Worm (Caenorhabditis elegans) whole organism, mixed stage, embryonic: ENCODE results near the gene C06E2.1.

Experiments used
- M03D4.4 ChIP-seq: sonication (generic microtip); optimal IDR thresholded peaks from 2 replicates; lab custom pipeline; 2017; ENCODE audit warnings: mild to moderate bottlenecking, missing genetic modification characterization, missing compliant biosample characterization
- bed-3 ChIP-seq: fragments of 200-800 bp; sonication (Bioruptor generic); optimal IDR thresholded peaks from 3 replicates; lab custom pipeline; 2018; ENCODE audit warnings: mild to moderate bottlenecking, missing genetic modification characterization, moderate library complexity, missing compliant biosample characterization
- ceh-43 ChIP-seq: fragments of 200-800 bp; sonication (Bioruptor generic); optimal IDR thresholded peaks from 2 replicates; lab custom pipeline; 2018; ENCODE audit warnings: mild to moderate bottlenecking, missing genetic modification characterization, moderate library complexity, missing compliant biosample characterization
- ceh-83 ChIP-seq: fragments of 200-800 bp; sonication (Bioruptor generic); optimal IDR thresholded peaks from 2 replicates; lab custom pipeline; 2018; ENCODE audit warnings: mild to moderate bottlenecking, missing genetic modification characterization, missing compliant biosample characterization
- ces-1 ChIP-seq: fragments of 150-350 bp; optimal IDR thresholded peaks from 2 replicates; lab custom pipeline; 2014; ENCODE audit warnings: missing biosample characterization, missing genetic modification reagents, missing genetic modification characterization
- cnd-1 ChIP-seq: fragments of 200-800 bp; sonication (Bioruptor generic); optimal IDR thresholded peaks from 2 replicates; lab custom pipeline; 2018; ENCODE audit warnings: mild to moderate bottlenecking, missing genetic modification characterization, missing compliant biosample characterization
- drap-1 ChIP-seq: fragments of 200-800 bp; sonication (Bioruptor generic); optimal IDR thresholded peaks from 3 replicates; lab custom pipeline; 2018; ENCODE audit warnings: mild to moderate bottlenecking, missing genetic modification characterization, missing compliant biosample characterization
- elt-1 ChIP-seq: sonication (generic microtip); optimal IDR thresholded peaks from 2 replicates; lab custom pipeline; 2017; ENCODE audit warnings: missing genetic modification characterization, mild to moderate bottlenecking, missing compliant biosample characterization, antibody characterized with exemption, moderate library complexity, borderline replicate concordance; ENCODE audit not compliant: insufficient read depth
- elt-3 ChIP-seq: fragments of 150-350 bp; optimal IDR thresholded peaks from 2 replicates; lab custom pipeline; 2014; ENCODE audit warnings: missing biosample characterization, missing genetic modification characterization
- flh-1 ChIP-seq: fragments of 200-800 bp; sonication (Bioruptor generic); optimal IDR thresholded peaks from 2 replicates; lab custom pipeline; 2018; ENCODE audit warnings: mild to moderate bottlenecking, missing genetic modification characterization, moderate library complexity, missing compliant biosample characterization
- hlh-1 ChIP-seq: fragments of 150-350 bp; optimal IDR thresholded peaks from 2 replicates; lab custom pipeline; 2014; ENCODE audit warnings: missing biosample characterization, missing genetic modification reagents, missing genetic modification characterization
- lin-32 ChIP-seq: fragments of 200-800 bp; sonication (Bioruptor generic); optimal IDR thresholded peaks from 2 replicates; lab custom pipeline; 2018; ENCODE audit warnings: mild to moderate bottlenecking, missing genetic modification characterization, missing compliant biosample characterization
- lsy-2 ChIP-seq: fragments of 150-350 bp; optimal IDR thresholded peaks from 2 replicates; lab custom pipeline; 2014; ENCODE audit warnings: missing biosample characterization, missing genetic modification characterization
- mab-5 ChIP-seq: fragments of 150-350 bp; optimal IDR thresholded peaks from 2 replicates; lab custom pipeline; 2014; ENCODE audit warnings: missing biosample characterization, missing genetic modification characterization
- mls-2 ChIP-seq: sonication (generic microtip); optimal IDR thresholded peaks from 2 replicates; lab custom pipeline; 2016; ENCODE audit warnings: mild to moderate bottlenecking, missing genetic modification characterization, moderate library complexity, missing compliant biosample characterization
- nhr-12 ChIP-seq: fragments of 150-350 bp; optimal IDR thresholded peaks from 2 replicates; lab custom pipeline; 2014; ENCODE audit warnings: missing biosample characterization, missing genetic modification characterization
- nhr-2 ChIP-seq: fragments of 150-350 bp; optimal IDR thresholded peaks from 2 replicates; lab custom pipeline; 2014; ENCODE audit warnings: missing biosample characterization, missing genetic modification characterization
- nhr-237 ChIP-seq: fragments of 150-350 bp; optimal IDR thresholded peaks from 2 replicates; lab custom pipeline; 2014; ENCODE audit warnings: missing biosample characterization, missing genetic modification characterization
- nhr-28 ChIP-seq: fragments of 150-350 bp; optimal IDR thresholded peaks from 2 replicates; lab custom pipeline; 2014; ENCODE audit warnings: missing biosample characterization, missing genetic modification characterization
- nhr-76 ChIP-seq: sonication (generic microtip); optimal IDR thresholded peaks from 2 replicates; lab custom pipeline; 2017; ENCODE audit warnings: missing biosample characterization, missing genetic modification characterization
- pha-4 ChIP-seq: fragments of 150-350 bp; optimal IDR thresholded peaks from 2 replicates; lab custom pipeline; 2018; ENCODE audit warnings: missing biosample characterization, missing genetic modification reagents, missing genetic modification characterization
- sem-2 ChIP-seq: fragments of 200-800 bp; sonication (Bioruptor generic); optimal IDR thresholded peaks from 2 replicates; lab custom pipeline; 2018; ENCODE audit warnings: mild to moderate bottlenecking, missing genetic modification characterization, missing compliant biosample characterization
- snpc-4 ChIP-seq: fragments of 150-350 bp; optimal IDR thresholded peaks from 2 replicates; lab custom pipeline; 2014; ENCODE audit warnings: missing biosample characterization, missing genetic modification characterization
- tbx-8 ChIP-seq: fragments of 200-800 bp; sonication (Bioruptor generic); optimal IDR thresholded peaks from 2 replicates; lab custom pipeline; 2018; ENCODE audit warnings: mild to moderate bottlenecking, missing genetic modification characterization, moderate library complexity, missing compliant biosample characterization
- unc-120 ChIP-seq: sonication (generic microtip); optimal IDR thresholded peaks from 2 replicates; lab custom pipeline; 2017; ENCODE audit warnings: missing genetic modification characterization, missing compliant biosample characterization; ENCODE audit not compliant: poor library complexity, severe bottlenecking
- unc-39 ChIP-seq: fragments of 150-350 bp; optimal IDR thresholded peaks from 2 replicates; lab custom pipeline; 2014; ENCODE audit warnings: missing biosample characterization, missing genetic modification characterization
- unc-62 ChIP-seq: fragments of 150-350 bp; optimal IDR thresholded peaks from 2 replicates; lab custom pipeline; 2014; ENCODE audit warnings: missing biosample characterization, missing genetic modification reagents, missing genetic modification characterization
- zip-8 ChIP-seq: fragments of 150-350 bp; optimal IDR thresholded peaks from 2 replicates; lab custom pipeline; 2014; ENCODE audit warnings: missing biosample characterization, missing genetic modification characterization

C06E2.1 gene

DNA sequence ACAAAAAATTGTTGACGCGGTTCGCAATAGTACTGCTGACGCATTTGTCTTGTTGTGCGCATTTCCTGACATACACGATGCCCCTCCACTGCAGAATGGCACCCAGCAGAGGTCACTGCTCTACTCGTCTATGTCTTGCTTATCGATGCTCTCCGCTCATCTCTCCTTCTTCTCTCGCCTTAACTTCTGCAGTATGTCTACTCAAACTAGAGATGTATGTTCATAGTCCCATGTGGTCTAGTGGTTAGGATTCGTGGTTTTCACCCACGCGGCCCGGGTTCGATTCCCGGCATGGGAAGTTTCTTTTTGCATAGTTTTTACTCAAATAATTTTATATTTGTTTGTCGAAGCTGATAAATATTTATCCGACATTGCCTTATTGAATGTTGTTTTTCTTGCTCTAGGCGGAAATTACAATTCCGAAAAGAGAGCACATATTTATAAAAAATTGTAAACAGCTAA lies 38.7 kb downstream of the C06E2.1 start, which contains the start of gene C28G1.2 (continued):
- TF ChIP-seq mab-5 (peak; percentile 1), ceh-43 (peak; percentile 94), elt-3 (peak; percentile 15), M03D4.4 (tag; lab: Kevin White, UChicago) (peak; percentile 97), drap-1 (GFP tag; lab: Kevin White, UChicago) (peak; percentile 98), zip-8 (tag; lab: Kevin White, UChicago) (no peak), tbx-8 (GFP tag; lab: Kevin White, UChicago) (peak; percentile 94)

- TF ChIP-seq nhr-12 (tag; lab: Kevin White, UChicago) (no peak), hlh-1 (tag; lab: Kevin White, UChicago) (no peak), lin-32 (no peak), flh-1 (GFP tag; lab: Kevin White, UChicago) (no peak), drap-1 (GFP tag; lab: Kevin White, UChicago) (no peak), sem-2 (no peak), nhr-2 (no peak), bed-3 (GFP tag; lab: Kevin White, UChicago) (no peak), lsy-2 (no peak), nhr-76 (tag; lab: Kevin White, UChicago) (no peak), ceh-83 (GFP tag; lab: Kevin White, UChicago) (no peak), mls-2 (tag; lab: Kevin White, UChicago) (no peak), unc-62 (no peak), unc-120 (tag; lab: Kevin White, UChicago) (no peak), cnd-1 (no peak), ceh-43 (no peak), pha-4 (tag; lab: Kevin White, UChicago) (no peak)
Measured at ce11 chrX:8835405-8835804, 39.2 kb downstream of the C06E2.1 start, which contains the start of gene sec-15. TSS of gene sec-15 (minus strand) at chrX:8835715.

- no peak for TF ChIP-seq mls-2 (tag; lab: Kevin White, UChicago)
- TF ChIP-seq tbx-8 (GFP tag; lab: Kevin White, UChicago) = no peak
- TF ChIP-seq hlh-1 (tag; lab: Kevin White, UChicago) = no peak
- no peak for TF ChIP-seq nhr-2
- TF ChIP-seq bed-3 (GFP tag; lab: Kevin White, UChicago) = no peak
- TF ChIP-seq drap-1 (GFP tag; lab: Kevin White, UChicago) = no peak
- no peak for TF ChIP-seq ceh-43
- TF ChIP-seq cnd-1 = no peak
- TF ChIP-seq ces-1 (GFP tag; lab: Kevin White, UChicago) = no peak
- TF ChIP-seq elt-3 = no peak
- TF ChIP-seq nhr-237 (tag; lab: Kevin White, UChicago) = no peak
- TF ChIP-seq nhr-12 (tag; lab: Kevin White, UChicago) = no peak
Measured at ce11 chrX:8831162-8831561, 43.5 kb downstream of the C06E2.1 start, which contains the start of gene C28G1.6. TSS of gene C28G1.6 (minus strand) at chrX:8831262.

DNA sequence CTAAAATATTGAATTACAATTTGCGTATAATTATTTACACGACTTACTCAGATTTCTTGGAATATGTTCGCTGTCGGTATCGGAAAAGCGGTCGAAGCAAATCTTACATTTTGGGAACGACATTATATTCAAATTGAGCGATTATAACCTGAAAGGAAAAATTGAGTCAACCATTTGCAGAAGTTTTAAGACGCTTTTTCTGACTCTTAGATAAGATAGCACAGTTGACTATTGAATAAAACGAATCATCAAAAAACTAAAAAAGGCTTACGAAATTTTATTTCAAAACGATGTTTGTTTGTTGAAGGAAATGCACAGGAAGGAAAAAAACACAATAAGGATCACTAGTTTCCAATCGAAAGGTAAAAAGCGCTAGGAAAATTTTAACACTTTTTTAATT lies 46.3 kb downstream of the C06E2.1 start, which contains the start of gene rcs-1:
TSS of gene rcs-1 (minus strand) at position 176 of the 400 bp plus-strand sequence.
- no peak for TF ChIP-seq hlh-1 (tag; lab: Kevin White, UChicago)
- no peak for TF ChIP-seq zip-8 (tag; lab: Kevin White, UChicago)
- TF ChIP-seq nhr-28 = no peak
- no peak for TF ChIP-seq unc-62
- no peak for TF ChIP-seq cnd-1
- TF ChIP-seq nhr-76 (tag; lab: Kevin White, UChicago) = no peak
- no peak for TF ChIP-seq unc-39
- no peak for TF ChIP-seq mls-2 (tag; lab: Kevin White, UChicago)
- TF ChIP-seq elt-3 = no peak
- TF ChIP-seq nhr-2 = no peak
- no peak for TF ChIP-seq elt-1

- TF ChIP-seq bed-3 (GFP tag; lab: Kevin White, UChicago) = no peak
- TF ChIP-seq lin-32 = no peak
- no peak for TF ChIP-seq snpc-4 (tag; lab: Kevin White, UChicago)
- TF ChIP-seq nhr-28 = no peak
- TF ChIP-seq pha-4 (tag; lab: Kevin White, UChicago) = no peak
- no peak for TF ChIP-seq flh-1 (GFP tag; lab: Kevin White, UChicago)
Measured at ce11 chrX:8824437-8824836, 50.2 kb downstream of the C06E2.1 start, which contains the start of gene ifd-1. TSS of gene ifd-1 (minus strand) at chrX:8824448.
